Worm (Caenorhabditis elegans) whole organism, L2 larva: ENCODE data around the gene T20B12.5.

ENCODE experiments used
- alr-1 ChIP-seq: fragments of 150-350 bp; optimal IDR thresholded peaks from 2 replicates; lab custom pipeline; 2014; ENCODE audit warnings: missing biosample characterization, missing genetic modification characterization
- ceh-16 ChIP-seq: fragments of 150-350 bp; optimal IDR thresholded peaks from 2 replicates; lab custom pipeline; 2014; ENCODE audit warnings: missing biosample characterization, missing genetic modification characterization
- nhr-11 ChIP-seq: fragments of 150-350 bp; optimal IDR thresholded peaks from 2 replicates; lab custom pipeline; 2014; ENCODE audit warnings: missing biosample characterization, missing genetic modification characterization
- sma-9 ChIP-seq, 2 experiments: fragments of 150-350 bp in 1 of 2; sonication (generic microtip) in 1 of 2; optimal IDR thresholded peaks; 2 replicates each; lab custom pipeline; 2014 to 2016; ENCODE audit warnings: missing genetic modification characterization in 2 of 2, mild to moderate bottlenecking in 1 of 2, missing biosample characterization in 1 of 2, missing compliant biosample characterization in 1 of 2, missing genetic modification reagents in 1 of 2, moderate library complexity in 1 of 2

DNA sequence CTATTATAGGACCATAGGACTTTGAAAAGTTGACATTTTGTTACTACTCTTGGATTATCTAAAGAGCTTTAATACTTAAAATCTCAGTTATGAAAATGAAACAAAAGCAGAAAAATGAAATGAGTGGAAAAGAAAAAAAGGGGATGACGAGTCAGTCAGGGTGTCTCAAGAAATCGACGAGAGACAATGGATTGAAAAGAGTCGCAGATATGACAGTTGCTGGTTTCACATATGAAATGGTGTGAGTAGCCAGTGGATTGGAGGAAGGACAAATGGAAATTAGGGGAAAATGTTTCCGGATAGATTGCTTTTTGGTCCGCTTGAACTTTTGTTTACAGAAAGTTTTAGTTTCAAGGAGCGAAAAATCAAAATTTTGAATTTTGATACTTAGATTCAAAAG is 30.3 kb upstream of the T20B12.5 start:
- TF ChIP-seq alr-1 (tag; lab: Kevin White, UChicago) = no peak
- no peak for TF ChIP-seq ceh-16 (tag; lab: Kevin White, UChicago)
- no peak for TF ChIP-seq sma-9 (GFP tag; optimal IDR thresholded peaks at IDR 0.05; lab: Kevin White, UChicago)
- no peak for TF ChIP-seq sma-9 (tag; optimal IDR thresholded peaks at IDR 0.05; lab: Kevin White, UChicago)
- TF ChIP-seq nhr-11 (tag; lab: Kevin White, UChicago) = no peak
